Worm (Caenorhabditis elegans) whole organism, L1 larva: ENCODE results near the gene M04D8.4.

Experiments
- C16A3.4 ChIP-seq: fragments of 150-350 bp; optimal IDR thresholded peaks from 2 replicates; lab custom pipeline; 2014; ENCODE audit warnings: missing biosample characterization, missing genetic modification characterization
- F16B12.6 ChIP-seq: fragments of 150-350 bp; optimal IDR thresholded peaks from 2 replicates; lab custom pipeline; 2014; ENCODE audit warnings: missing biosample characterization, missing genetic modification characterization
- alr-1 ChIP-seq: fragments of 200-800 bp; sonication (Bioruptor generic); optimal IDR thresholded peaks from 2 replicates; lab custom pipeline; 2018; ENCODE audit warnings: borderline replicate concordance, mild to moderate bottlenecking, missing genetic modification characterization, missing compliant biosample characterization
- blmp-1 ChIP-seq: fragments of 150-350 bp; optimal IDR thresholded peaks from 2 replicates; lab custom pipeline; 2014; ENCODE audit warnings: missing biosample characterization, missing genetic modification characterization
- ceh-8 ChIP-seq: fragments of 200-800 bp; sonication (Bioruptor generic); optimal IDR thresholded peaks from 2 replicates; lab custom pipeline; 2018; ENCODE audit warnings: mild to moderate bottlenecking, missing genetic modification characterization, moderate library complexity, missing compliant biosample characterization
- dpl-1 ChIP-seq, 3 experiments: fragments of 150-350 bp in 2 of 3; sonication (generic microtip) in 1 of 3; optimal IDR thresholded peaks; 2 replicates each; lab custom pipeline; 2014 to 2017; ENCODE audit warnings: missing biosample characterization in 3 of 3, missing genetic modification characterization in 3 of 3, missing genetic modification reagents in 3 of 3
- efl-1 ChIP-seq, 4 experiments: fragments of 150-350 bp; optimal IDR thresholded peaks in 3 of 4; peaks in 1 of 4; 1 replicate in 1 of 4; 2 replicates in 3 of 4; lab custom pipeline; 2014; ENCODE audit warnings: missing biosample characterization in 2 of 4, missing genetic modification characterization in 2 of 4, missing genetic modification reagents in 2 of 4
- egl-13 ChIP-seq: sonication (generic microtip); optimal IDR thresholded peaks from 2 replicates; lab custom pipeline; 2016; ENCODE audit warnings: missing genotype, missing genetic modification reagents, missing genetic modification characterization, missing compliant biosample characterization
- elt-3 ChIP-seq, 6 experiments: fragments of 150-350 bp in 1 of 6; sonication (generic microtip); optimal IDR thresholded peaks; 2 replicates each; lab custom pipeline; 2017 to 2018; ENCODE audit warnings: missing biosample characterization in 6 of 6, missing genetic modification characterization in 6 of 6, inconsistent platforms in 1 of 6
- ets-5 ChIP-seq: fragments of 200-800 bp; sonication (Bioruptor generic); IDR thresholded peaks from 2 replicates; pipeline ENCODE4 v1.3.6; 2022; ENCODE audit warnings: missing genetic modification characterization, missing compliant biosample characterization
- fkh-10 ChIP-seq: sonication (generic microtip); optimal IDR thresholded peaks from 2 replicates; lab custom pipeline; 2017; ENCODE audit warnings: missing biosample characterization, missing genetic modification reagents, missing genetic modification characterization
- fkh-4 ChIP-seq: sonication (generic microtip); optimal IDR thresholded peaks from 2 replicates; lab custom pipeline; 2016; ENCODE audit warnings: missing compliant biosample characterization, missing genetic modification characterization, borderline replicate concordance
- fkh-8 ChIP-seq: sonication (generic microtip); optimal IDR thresholded peaks from 2 replicates; lab custom pipeline; 2016; ENCODE audit warnings: mild to moderate bottlenecking, missing genetic modification characterization, missing compliant biosample characterization
- fos-1 ChIP-seq: fragments of 150-350 bp; optimal IDR thresholded peaks from 2 replicates; lab custom pipeline; 2014; ENCODE audit warnings: missing biosample characterization, missing genetic modification characterization
- hlh-17 ChIP-seq: fragments of 200-800 bp; sonication (Bioruptor generic); optimal IDR thresholded peaks from 2 replicates; lab custom pipeline; 2018; ENCODE audit warnings: missing genetic modification characterization, mild to moderate bottlenecking, missing compliant biosample characterization, moderate library complexity, borderline replicate concordance
- hlh-4 ChIP-seq: sonication (generic microtip); optimal IDR thresholded peaks from 2 replicates; lab custom pipeline; 2016; ENCODE audit warnings: mild to moderate bottlenecking, missing genetic modification characterization, missing compliant biosample characterization
- hpl-2 ChIP-seq: fragments of 150-350 bp; optimal IDR thresholded peaks from 2 replicates; lab custom pipeline; 2014; ENCODE audit warnings: missing biosample characterization, missing genetic modification reagents, missing genetic modification characterization
- irx-1 ChIP-seq: sonication (generic microtip); optimal IDR thresholded peaks from 2 replicates; lab custom pipeline; 2016; ENCODE audit warnings: missing genetic modification characterization, missing compliant biosample characterization
- isw-1 ChIP-seq: fragments of 200-800 bp; sonication (Bioruptor generic); IDR thresholded peaks from 2 replicates; pipeline ENCODE4 v1.3.6; 2022; ENCODE audit warnings: missing genetic modification characterization, missing compliant biosample characterization
- lin-14 ChIP-seq: fragments of 200-800 bp; sonication (Bioruptor generic); optimal IDR thresholded peaks from 2 replicates; lab custom pipeline; 2018; ENCODE audit warnings: mild to moderate bottlenecking, missing genetic modification characterization, moderate library complexity, missing compliant biosample characterization
- lin-15B ChIP-seq: fragments of 150-350 bp; sonication (generic microtip); optimal IDR thresholded peaks from 3 replicates; lab custom pipeline; 2014; ENCODE audit warnings: missing biosample characterization, missing genetic modification characterization
- lin-35 ChIP-seq, 2 experiments: fragments of 150-350 bp; optimal IDR thresholded peaks; 2 replicates each; lab custom pipeline; 2014; ENCODE audit warnings: missing biosample characterization in 2 of 2, missing genetic modification characterization in 2 of 2, missing genetic modification reagents in 2 of 2
- lin-39 ChIP-seq: fragments of 150-350 bp; optimal IDR thresholded peaks from 2 replicates; lab custom pipeline; 2014; ENCODE audit warnings: missing biosample characterization, missing genetic modification reagents, missing genetic modification characterization
- lir-3 ChIP-seq: sonication (generic microtip); optimal IDR thresholded peaks from 2 replicates; lab custom pipeline; 2016; ENCODE audit warnings: mild to moderate bottlenecking, missing genetic modification characterization, moderate library complexity, missing compliant biosample characterization; ENCODE audit not compliant: poor library complexity
- lsy-2 ChIP-seq, 2 experiments: fragments of 150-350 bp; optimal IDR thresholded peaks; 2 replicates each; lab custom pipeline; 2014; ENCODE audit warnings: missing biosample characterization in 2 of 2, missing genetic modification characterization in 2 of 2
- nhr-12 ChIP-seq: sonication (generic microtip); optimal IDR thresholded peaks from 2 replicates; lab custom pipeline; 2017; ENCODE audit warnings: missing biosample characterization, missing genetic modification characterization
- nhr-19 ChIP-seq: fragments of 200-800 bp; sonication (Bioruptor generic); conservative IDR thresholded peaks from 2 replicates; pipeline ENCODE4 v1.3.6; 2022; ENCODE audit warnings: missing genetic modification characterization, missing compliant biosample characterization
- nhr-20 ChIP-seq: sonication (generic microtip); optimal IDR thresholded peaks from 2 replicates; lab custom pipeline; 2016; ENCODE audit warnings: mild to moderate bottlenecking, missing genetic modification characterization, missing compliant biosample characterization
- nhr-28 ChIP-seq: fragments of 150-350 bp; optimal IDR thresholded peaks from 2 replicates; lab custom pipeline; 2014; ENCODE audit warnings: missing biosample characterization, missing genetic modification characterization
- nhr-71 ChIP-seq: sonication (generic microtip); optimal IDR thresholded peaks from 2 replicates; lab custom pipeline; 2016; ENCODE audit warnings: mild to moderate bottlenecking, missing genetic modification characterization, moderate library complexity, missing compliant biosample characterization
- nhr-76 ChIP-seq: sonication (generic microtip); optimal IDR thresholded peaks from 2 replicates; lab custom pipeline; 2017; ENCODE audit warnings: missing biosample characterization, missing genetic modification characterization
- nhr-84 ChIP-seq: sonication (generic microtip); optimal IDR thresholded peaks from 2 replicates; lab custom pipeline; 2017; ENCODE audit warnings: missing biosample characterization, missing genetic modification characterization
- nhr-85 ChIP-seq: sonication (generic microtip); peaks from one replicate; lab custom pipeline; 2016; ENCODE audit warnings: missing genetic modification characterization, inconsistent platforms, missing compliant biosample characterization
- nhr-90 ChIP-seq: sonication (generic microtip); optimal IDR thresholded peaks from 2 replicates; lab custom pipeline; 2016; ENCODE audit warnings: mild to moderate bottlenecking, missing genetic modification characterization, missing compliant biosample characterization; ENCODE audit not compliant: poor library complexity
- pax-3 ChIP-seq: fragments of 200-800 bp; sonication (Bioruptor generic); optimal IDR thresholded peaks from 2 replicates; lab custom pipeline; 2018; ENCODE audit warnings: mild to moderate bottlenecking, missing genetic modification characterization, moderate library complexity, missing compliant biosample characterization
- snpc-4 ChIP-seq: fragments of 150-350 bp; optimal IDR thresholded peaks from 2 replicates; lab custom pipeline; 2014; ENCODE audit warnings: missing biosample characterization, missing genetic modification characterization
- snu-23 ChIP-seq: sonication (generic microtip); optimal IDR thresholded peaks from 2 replicates; lab custom pipeline; 2016; ENCODE audit warnings: missing genetic modification characterization, missing compliant biosample characterization
- sox-4 ChIP-seq: sonication (generic microtip); optimal IDR thresholded peaks from 2 replicates; lab custom pipeline; 2016; ENCODE audit warnings: missing genetic modification characterization, missing compliant biosample characterization
- swsn-7 ChIP-seq: sonication (generic microtip); optimal IDR thresholded peaks from 2 replicates; lab custom pipeline; 2016; ENCODE audit warnings: missing genetic modification characterization, missing compliant biosample characterization
- unc-130 ChIP-seq: fragments of 150-350 bp; optimal IDR thresholded peaks from 2 replicates; lab custom pipeline; 2017; ENCODE audit warnings: missing biosample characterization, missing genetic modification characterization, inconsistent platforms
- vab-15 ChIP-seq: sonication (generic microtip); optimal IDR thresholded peaks from 2 replicates; lab custom pipeline; 2017; ENCODE audit warnings: missing genotype, mild to moderate bottlenecking, missing genetic modification characterization, missing compliant biosample characterization
- xbp-1 ChIP-seq: sonication (generic microtip); optimal IDR thresholded peaks from 2 replicates; lab custom pipeline; 2016; ENCODE audit warnings: missing genetic modification characterization, missing compliant biosample characterization
- zag-1 ChIP-seq: fragments of 150-350 bp; optimal IDR thresholded peaks from 2 replicates; lab custom pipeline; 2014; ENCODE audit warnings: missing biosample characterization, missing genetic modification characterization
- ztf-11 ChIP-seq, 2 experiments: sonication (generic microtip); optimal IDR thresholded peaks; 2 replicates each; lab custom pipeline; 2016 to 2017; ENCODE audit warnings: missing genetic modification characterization in 2 of 2, missing biosample characterization in 1 of 2, missing compliant biosample characterization in 1 of 2
- ztf-4 ChIP-seq: fragments of 150-350 bp; optimal IDR thresholded peaks from 2 replicates; lab custom pipeline; 2014; ENCODE audit warnings: missing biosample characterization, missing genetic modification characterization

M04D8.4 gene

DNA sequence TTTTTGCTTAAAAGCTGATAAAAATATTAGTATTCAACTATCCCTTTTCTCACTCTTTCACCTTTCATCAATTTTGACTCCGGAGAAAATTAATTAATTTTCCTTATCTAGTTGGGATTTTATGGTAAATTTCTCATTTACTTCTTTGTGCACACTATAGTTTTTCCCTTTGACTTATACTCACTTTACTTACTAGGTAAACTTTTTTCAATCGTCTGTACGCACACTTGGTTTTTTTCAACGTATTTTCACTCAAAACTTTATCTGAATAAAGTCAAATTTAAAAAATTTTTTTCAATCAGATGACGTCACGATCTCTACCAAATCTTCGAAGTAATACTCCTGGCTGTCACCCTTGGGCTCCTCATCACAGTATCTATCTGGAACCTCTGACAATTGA is 18.3 kb downstream of the M04D8.4 start, which contains the start of gene C05B5.16:
Gene C05B5.16 (plus strand): TSS at position 301 of the 400 bp plus-strand sequence.
- TF ChIP-seq sox-4 (tag; lab: Kevin White, UChicago) (no peak), fkh-4 (no peak), hlh-4 (no peak), xbp-1 (tag; lab: Kevin White, UChicago) (no peak), snpc-4 (tag; lab: Kevin White, UChicago) (no peak), hpl-2 (GFP tag; lab: Kevin White, UChicago) (no peak), F16B12.6 (tag; lab: Kevin White, UChicago) (no peak), unc-130 (tag; lab: Kevin White, UChicago) (no peak)
- TF ChIP-seq, all 84 proteins: peak for 0

DNA sequence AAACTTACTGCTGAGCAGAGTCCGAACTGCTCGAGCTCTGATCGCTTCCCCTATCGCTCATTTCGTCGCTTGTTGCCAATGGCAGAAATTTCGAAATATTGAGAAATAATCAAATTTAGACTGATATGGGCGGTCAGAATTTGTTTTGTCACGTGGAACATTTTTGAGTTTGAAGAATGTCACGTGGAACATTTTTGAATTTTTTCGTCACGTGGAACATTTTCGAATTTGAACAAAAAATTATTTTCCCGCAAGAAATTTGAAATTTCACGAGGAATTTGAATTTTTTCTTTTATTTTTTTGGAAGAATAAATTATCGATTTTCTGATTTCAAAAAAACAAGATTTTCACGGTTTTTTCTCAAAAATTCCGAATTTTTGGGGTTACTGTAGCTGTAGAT is 20.3 kb downstream of the M04D8.4 start, which contains the start of gene fbxa-155:
Gene fbxa-155 (minus strand): TSS at position 101 of the 400 bp plus-strand sequence.
- TF ChIP-seq lin-39 (tag; lab: Kevin White, UChicago) (no peak), zag-1 (tag; lab: Kevin White, UChicago) (no peak), nhr-28 (tag; lab: Kevin White, UChicago) (no peak), blmp-1 (tag; lab: Kevin White, UChicago) (no peak), ets-5 (GFP tag; lab: Robert Waterston, UW) (no peak)

DNA sequence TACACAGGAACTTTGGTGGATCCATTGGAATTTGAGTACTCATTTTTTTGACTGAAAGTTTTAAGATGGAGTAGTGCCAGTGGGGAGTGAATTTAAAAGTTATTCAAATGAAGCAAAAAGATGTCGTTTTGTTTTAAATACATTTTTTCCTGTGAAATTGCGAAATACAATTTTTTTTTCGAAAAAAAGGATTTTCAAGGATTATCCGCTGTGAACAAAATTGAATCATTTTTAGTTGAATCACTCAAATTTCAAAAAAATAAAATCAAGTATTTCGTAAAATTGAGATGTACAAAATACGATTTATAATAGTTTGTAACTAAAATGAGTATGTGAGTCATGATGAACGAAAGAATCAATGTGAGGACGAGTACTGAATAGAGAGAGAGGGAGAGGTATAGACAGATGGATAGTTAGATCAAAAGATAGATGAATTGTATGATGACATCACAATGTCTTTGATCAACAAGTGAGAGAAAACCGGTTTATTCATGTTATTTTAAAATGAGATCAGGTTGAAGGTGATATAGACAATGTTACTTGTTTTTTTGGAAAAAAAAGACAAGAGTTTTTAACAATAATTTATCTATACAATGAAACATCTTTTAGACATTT is 23.6 kb downstream of the M04D8.4 start, which contains the start of gene C05B5.8:
Gene C05B5.8 (minus strand): TSS at position 51 of the 615 bp plus-strand sequence.
- TF ChIP-seq nhr-20 (tag; lab: Kevin White, UChicago) (peak; percentile 71), hlh-17 (GFP tag; lab: Kevin White, UChicago) (no peak), nhr-19 (GFP tag; lab: Robert Waterston, UW) (peak; percentile 44), hlh-4 (no peak), alr-1 (tag; lab: Kevin White, UChicago) (no peak), xbp-1 (tag; lab: Kevin White, UChicago) (no peak), isw-1 (no peak), lsy-2 (tag; optimal IDR thresholded peaks at IDR 0.05; lab: Kevin White, UChicago) (peak; percentile 12 to 53), vab-15 (peak; percentile 49), snu-23 (GFP tag; lab: Kevin White, UChicago) (peak; percentile 74), dpl-1 (GFP tag; optimal IDR thresholded peaks at IDR 0.05; lab: Kevin White, UChicago) (peak in 2 of 3 experiments; percentile 8 to 10), C16A3.4 (tag; lab: Kevin White, UChicago) (peak; percentile 34), nhr-85 (peak; percentile 97), nhr-90 (tag; lab: Kevin White, UChicago) (peak; percentile 57), ztf-11 (tag; optimal IDR thresholded peaks at IDR 0.05; lab: Kevin White, UChicago) (no peak), lin-39 (tag; lab: Kevin White, UChicago) (no peak), lin-14 (peak; percentile 86), elt-3 (tag; optimal IDR thresholded peaks at IDR 0.05; lab: Kevin White, UChicago) (peak in 3 of 6 experiments; percentile 31 to 58 (median 39)), irx-1 (tag; lab: Kevin White, UChicago) (no peak), fkh-4 (no peak), swsn-7 (no peak), lin-35 (GFP tag; optimal IDR thresholded peaks at IDR 0.05; lab: Kevin White, UChicago) (peak in 1 of 2 experiments; percentile 31), blmp-1 (tag; lab: Kevin White, UChicago) (peak; percentile 46), nhr-12 (tag; lab: Kevin White, UChicago) (no peak), nhr-71 (tag; lab: Kevin White, UChicago) (peak; percentile 73), pax-3 (tag; lab: Kevin White, UChicago) (no peak), lir-3 (tag; lab: Kevin White, UChicago) (peak; percentile 20), ets-5 (GFP tag; lab: Robert Waterston, UW) (no peak), fkh-10 (GFP tag; lab: Kevin White, UChicago) (no peak), efl-1 (optimal IDR thresholded peaks at IDR 0.05; lab: Kevin White, UChicago) (peak in 1 of 2 experiments; percentile 28), efl-1 (GFP tag; optimal IDR thresholded peaks at IDR 0.05 in 1 of 2; lab: Kevin White, UChicago) (peak in 1 of 2 experiments; percentile 59), ztf-4 (tag; lab: Kevin White, UChicago) (no peak), sox-4 (tag; lab: Kevin White, UChicago) (no peak), fkh-8 (tag; lab: Kevin White, UChicago) (no peak), ceh-8 (GFP tag; lab: Kevin White, UChicago) (no peak), fos-1 (no peak), lin-15B (tag; lab: Kevin White, UChicago) (no peak), zag-1 (tag; lab: Kevin White, UChicago) (no peak), nhr-76 (tag; lab: Kevin White, UChicago) (no peak), egl-13 (tag; lab: Kevin White, UChicago) (no peak), nhr-84 (no peak)
